Worm (Caenorhabditis elegans): Measurements from ENCODE around the gene T24E12.13.
"Not testable (repeated sequence)": the region's sequence is repeated elsewhere in the genome, so short reads cannot be mapped to it uniquely, and the experiment has no call there.

T24E12.13 gene

DNA sequence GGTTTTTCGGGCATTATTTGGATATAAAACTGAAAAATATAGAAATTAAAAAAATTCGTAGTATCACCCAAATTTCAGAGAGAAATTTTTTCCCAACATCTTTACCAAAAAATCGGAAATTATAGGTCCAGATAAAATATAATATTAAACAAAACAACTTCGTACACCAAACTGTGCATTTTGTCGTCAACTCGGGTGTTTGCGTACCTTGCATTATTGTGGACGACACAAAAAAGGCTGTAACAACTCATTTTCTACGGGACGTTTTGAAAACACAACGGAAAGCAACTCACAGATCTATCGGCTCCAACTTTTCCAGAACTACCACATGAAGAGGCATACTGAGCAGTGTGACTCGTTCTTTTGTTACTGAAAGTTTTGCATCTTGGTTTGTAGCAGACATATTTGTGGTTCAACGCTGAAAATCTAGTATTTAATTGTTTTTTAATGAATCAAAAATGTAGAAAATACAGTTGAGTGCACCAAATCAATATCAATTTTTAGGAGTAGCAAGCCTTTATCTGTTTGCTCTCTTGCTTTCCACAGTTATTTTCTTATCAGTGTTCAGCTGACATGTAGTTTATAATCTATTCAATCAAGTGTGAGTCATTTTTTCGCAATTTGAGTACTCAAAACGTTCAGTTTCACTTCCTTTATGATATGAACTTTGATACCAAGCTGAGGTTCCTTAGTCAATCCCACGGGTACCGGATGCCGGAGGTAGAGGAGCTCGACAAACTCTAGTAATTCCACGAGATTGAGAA is 28.4 kb downstream of the T24E12.13 start:
- TF ChIP-seq ceh-79 (tag; optimal IDR thresholded peaks at IDR 0.05) (no peak), F23B12.7 (tag; optimal IDR thresholded peaks at IDR 0.05; ENCODE audit: insufficient read depth) (no peak), ets-4 (GFP tag; optimal IDR thresholded peaks at IDR 0.05) (peak; percentile 13), nhr-80 (tag; optimal IDR thresholded peaks at IDR 0.05) (peak; percentile 71), efl-1 (GFP tag; optimal IDR thresholded peaks at IDR 0.05) (no peak), mxl-1 (tag; optimal IDR thresholded peaks at IDR 0.05) (no peak)

ce11 chrII:3816251-3816849 is 29.1 kb downstream of the T24E12.13 start, which contains the start of gene fbxa-24:
TSS of gene fbxa-24 (plus strand) at chrII:3816526.
- TF ChIP-seq zfh-2 (GFP tag; conservative IDR thresholded peaks at IDR 0.05): 0 out of 2 replicates have a peak, but pooled peaks have one; percentile 20
- TF ChIP-seq cebp-1 (GFP tag; IDR thresholded peaks at IDR 0.05): not testable (repeated sequence)
- peak; percentile 12 for TF ChIP-seq cebp-1 (tag; optimal IDR thresholded peaks at IDR 0.05)
- TF ChIP-seq let-526 (GFP tag; IDR thresholded peaks at IDR 0.05): 0 out of 2 replicates have a peak, but pooled peaks have one; percentile 25
- TF ChIP-seq ceh-27 (GFP tag; optimal IDR thresholded peaks at IDR 0.05): peak; percentile 54
- TF ChIP-seq mcd-1 (GFP tag; IDR thresholded peaks at IDR 0.05): peak; percentile 55
- TF ChIP-seq C06A6.2 (GFP tag; conservative IDR thresholded peaks at IDR 0.05): peak; percentile 29; the same call in 1 of the 2 replicates
- TF ChIP-seq pbrm-1 (GFP tag; IDR thresholded peaks at IDR 0.05): peak; percentile 35; the same call in 1 of the 2 replicates
- 0 out of 2 replicates have a peak, but pooled peaks have one; percentile 31 for TF ChIP-seq K11D2.4 (GFP tag; IDR thresholded peaks at IDR 0.05)

ce11 chrII:3821248-3821647 is 34.0 kb downstream of the T24E12.13 start, which contains the start of gene F54D10.7:
TSS of gene F54D10.7 (minus strand) at chrII:3821296.
- TF ChIP-seq sptf-2 (GFP tag; optimal IDR thresholded peaks at IDR 0.05): no peak
- TF ChIP-seq lag-1 (GFP tag; IDR thresholded peaks at IDR 0.05): no peak
- TF ChIP-seq akir-1 (GFP tag; optimal IDR thresholded peaks at IDR 0.05): no peak
- TF ChIP-seq aptf-2 (GFP tag; conservative IDR thresholded peaks at IDR 0.05): peak; percentile 86
- TF ChIP-seq ccch-3 (GFP tag; optimal IDR thresholded peaks at IDR 0.05): no peak
- TF ChIP-seq madf-6 (GFP tag; IDR thresholded peaks at IDR 0.05): 0 out of 2 replicates have a peak, but pooled peaks have one; percentile 15
- TF ChIP-seq K11D2.4 (GFP tag; IDR thresholded peaks at IDR 0.05): no peak
- no peak for TF ChIP-seq tlf-1 (GFP tag; optimal IDR thresholded peaks at IDR 0.05)
- TF ChIP-seq F23B12.7 (tag; optimal IDR thresholded peaks at IDR 0.05; ENCODE audit: insufficient read depth): no peak
- no peak for TF ChIP-seq lin-54 (GFP tag; optimal IDR thresholded peaks at IDR 0.05)
- no peak for TF ChIP-seq nfya-2 (GFP tag; IDR thresholded peaks at IDR 0.05)
- TF ChIP-seq T07F8.4 (tag; optimal IDR thresholded peaks at IDR 0.05): no peak
- no peak for TF ChIP-seq Y56A3A.18 (GFP tag; IDR thresholded peaks at IDR 0.05)
- TF ChIP-seq unc-62 (GFP tag; optimal IDR thresholded peaks at IDR 0.05): no peak
- TF ChIP-seq efl-1 (GFP tag; optimal IDR thresholded peaks at IDR 0.05): peak; percentile 63
- no peak for TF ChIP-seq egl-44 (GFP tag; IDR thresholded peaks at IDR 0.05)
- TF ChIP-seq F10E7.11 (tag; optimal IDR thresholded peaks at IDR 0.05): no peak
- TF ChIP-seq fkh-3 (tag; optimal IDR thresholded peaks at IDR 0.05): no peak
- no peak for TF ChIP-seq ztf-28 (GFP tag; IDR thresholded peaks at IDR 0.05)
- no peak for TF ChIP-seq Y53G8AR.9 (GFP tag; conservative IDR thresholded peaks at IDR 0.05)
- no peak for TF ChIP-seq hsf-1 (GFP tag; IDR thresholded peaks at IDR 0.05)
- no peak for TF ChIP-seq gei-17 (GFP tag; optimal IDR thresholded peaks at IDR 0.05)
- TF ChIP-seq snpc-1.1 (tag; optimal IDR thresholded peaks at IDR 0.05; ENCODE audit: insufficient read depth): no peak
- no peak for TF ChIP-seq T26A5.8 (tag; optimal IDR thresholded peaks at IDR 0.05)

Measured in whole organism, young adult.